Worm (Caenorhabditis elegans): ENCODE measurements around the gene Y53F4B.36.
"Not testable (repeated sequence)": the region's sequence is repeated elsewhere in the genome, so short reads cannot be mapped to it uniquely, and the experiment has no call there.

The Y53F4B.36 gene

ce11 chrII:15175643-15176042, at the start of gene Y53F4B.36:
Gene Y53F4B.36, plus strand, starts transcription at chrII:15175943.
- TF ChIP-seq unc-62 (GFP tag; optimal IDR thresholded peaks at IDR 0.05) = no peak

- no peak for TF ChIP-seq unc-62 (GFP tag; optimal IDR thresholded peaks at IDR 0.05)
These were observed 45.2 kb upstream of the Y53F4B.36 start, which contains the start of gene Y53F4B.62 for ce11 chrII:15130512-15130911. Gene Y53F4B.62, minus strand, starts transcription at chrII:15130612.

ce11 chrII:15134332-15134731, 41.4 kb upstream of the Y53F4B.36 start, which contains the start of gene Y53F4B.24:
Gene Y53F4B.24, minus strand, starts transcription at chrII:15134432.
- TF ChIP-seq unc-62 (GFP tag; optimal IDR thresholded peaks at IDR 0.05) = no peak

ce11 chrII:15135886-15136285, 39.9 kb upstream of the Y53F4B.36 start, which contains the start of gene Y53F4B.25:
Gene Y53F4B.25, plus strand, starts transcription at chrII:15136186.
- no peak for TF ChIP-seq unc-62 (GFP tag; optimal IDR thresholded peaks at IDR 0.05)

ce11 chrII:15140881-15141280, 34.9 kb upstream of the Y53F4B.36 start, which contains the start of gene Y53F4B.26:
Gene Y53F4B.26, minus strand, starts transcription at chrII:15140981.
- not testable (repeated sequence) for TF ChIP-seq unc-62 (GFP tag; optimal IDR thresholded peaks at IDR 0.05)

ce11 chrII:15143729-15144128, 32.0 kb upstream of the Y53F4B.36 start:
- TF ChIP-seq unc-62 (GFP tag; optimal IDR thresholded peaks at IDR 0.05) = no peak

ce11 chrII:15145594-15145993, 30.1 kb upstream of the Y53F4B.36 start, which contains the start of gene Y53F4B.27:
Gene Y53F4B.27, plus strand, starts transcription at chrII:15145894.
- no peak for TF ChIP-seq unc-62 (GFP tag; optimal IDR thresholded peaks at IDR 0.05)

- TF ChIP-seq unc-62 (GFP tag; optimal IDR thresholded peaks at IDR 0.05) = no peak
These were observed 27.3 kb upstream of the Y53F4B.36 start for ce11 chrII:15148442-15148841.

- TF ChIP-seq unc-62 (GFP tag; optimal IDR thresholded peaks at IDR 0.05) = no peak
These were observed 17.9 kb upstream of the Y53F4B.36 start, which contains the start of gene ptr-20 for ce11 chrII:15157880-15158279. Gene ptr-20, plus strand, starts transcription at chrII:15158180.

- TF ChIP-seq unc-62 (GFP tag; optimal IDR thresholded peaks at IDR 0.05) = no peak
These were observed 17.4 kb upstream of the Y53F4B.36 start for ce11 chrII:15158364-15158763.

ce11 chrII:15164453-15164852, 11.3 kb upstream of the Y53F4B.36 start, which contains the start of gene gst-26:
Gene gst-26, minus strand, starts transcription at chrII:15164553.
- TF ChIP-seq unc-62 (GFP tag; optimal IDR thresholded peaks at IDR 0.05) = no peak

- no peak for TF ChIP-seq unc-62 (GFP tag; optimal IDR thresholded peaks at IDR 0.05)
These were observed 10.0 kb upstream of the Y53F4B.36 start, which contains the start of gene gst-27 for ce11 chrII:15165681-15166235. Gene gst-27, minus strand, starts transcription at chrII:15165731.

ce11 chrII:15167340-15167739, 8.4 kb upstream of the Y53F4B.36 start, which contains the start of gene gst-28:
Gene gst-28, minus strand, starts transcription at chrII:15167577.
- no peak for TF ChIP-seq unc-62 (GFP tag; optimal IDR thresholded peaks at IDR 0.05)

ce11 chrII:15169811-15170282, 5.9 kb upstream of the Y53F4B.36 start, which contains the start of gene gst-29:
Gene gst-29, minus strand, starts transcription at chrII:15169861.
- TF ChIP-seq unc-62 (GFP tag; optimal IDR thresholded peaks at IDR 0.05) = no peak

ce11 chrII:15171816-15172215, 3.9 kb upstream of the Y53F4B.36 start, which contains the start of gene gst-39:
Gene gst-39, minus strand, starts transcription at chrII:15171916.
- not testable (repeated sequence) for TF ChIP-seq unc-62 (GFP tag; optimal IDR thresholded peaks at IDR 0.05)

ce11 chrII:15173174-15173573, 2.6 kb upstream of the Y53F4B.36 start:
- TF ChIP-seq unc-62 (GFP tag; optimal IDR thresholded peaks at IDR 0.05) = no peak
